Worm (Caenorhabditis elegans) whole organism, mixed stage, embryonic: Measurements from ENCODE around the gene T26A5.8.

Experiments used
- bed-3 ChIP-seq: fragments of 200-800 bp; sonication (Bioruptor generic); optimal IDR thresholded peaks from 3 replicates; lab custom pipeline; 2018; ENCODE audit warnings: mild to moderate bottlenecking, missing genetic modification characterization, moderate library complexity, missing compliant biosample characterization
- drap-1 ChIP-seq: fragments of 200-800 bp; sonication (Bioruptor generic); optimal IDR thresholded peaks from 3 replicates; lab custom pipeline; 2018; ENCODE audit warnings: mild to moderate bottlenecking, missing genetic modification characterization, missing compliant biosample characterization
- elt-3 ChIP-seq: fragments of 150-350 bp; optimal IDR thresholded peaks from 2 replicates; lab custom pipeline; 2014; ENCODE audit warnings: missing biosample characterization, missing genetic modification characterization
- lsy-2 ChIP-seq: fragments of 150-350 bp; optimal IDR thresholded peaks from 2 replicates; lab custom pipeline; 2014; ENCODE audit warnings: missing biosample characterization, missing genetic modification characterization
- mab-5 ChIP-seq: fragments of 150-350 bp; optimal IDR thresholded peaks from 2 replicates; lab custom pipeline; 2014; ENCODE audit warnings: missing biosample characterization, missing genetic modification characterization
- snpc-4 ChIP-seq: fragments of 150-350 bp; optimal IDR thresholded peaks from 2 replicates; lab custom pipeline; 2014; ENCODE audit warnings: missing biosample characterization, missing genetic modification characterization
- unc-62 ChIP-seq: fragments of 150-350 bp; optimal IDR thresholded peaks from 2 replicates; lab custom pipeline; 2014; ENCODE audit warnings: missing biosample characterization, missing genetic modification reagents, missing genetic modification characterization

ce11 chrIII:6439854-6440253, 22.8 kb downstream of the T26A5.8 start:
- no peak for TF ChIP-seq snpc-4 (tag; lab: Kevin White, UChicago)
- no peak for TF ChIP-seq mab-5
- no peak for TF ChIP-seq bed-3 (GFP tag; lab: Kevin White, UChicago)
- TF ChIP-seq unc-62 (GFP tag; lab: Kevin White, UChicago), result no peak
- TF ChIP-seq elt-3 (tag; lab: Kevin White, UChicago), result no peak
- no peak for TF ChIP-seq lsy-2
- TF ChIP-seq drap-1 (GFP tag; lab: Kevin White, UChicago), result no peak
